Worm (Caenorhabditis elegans): ENCODE data around the gene T01G5.7.
A peak's percentile ranks its signal among the peaks of the same experiment; 100 is the strongest.

Gene T01G5.7

DNA sequence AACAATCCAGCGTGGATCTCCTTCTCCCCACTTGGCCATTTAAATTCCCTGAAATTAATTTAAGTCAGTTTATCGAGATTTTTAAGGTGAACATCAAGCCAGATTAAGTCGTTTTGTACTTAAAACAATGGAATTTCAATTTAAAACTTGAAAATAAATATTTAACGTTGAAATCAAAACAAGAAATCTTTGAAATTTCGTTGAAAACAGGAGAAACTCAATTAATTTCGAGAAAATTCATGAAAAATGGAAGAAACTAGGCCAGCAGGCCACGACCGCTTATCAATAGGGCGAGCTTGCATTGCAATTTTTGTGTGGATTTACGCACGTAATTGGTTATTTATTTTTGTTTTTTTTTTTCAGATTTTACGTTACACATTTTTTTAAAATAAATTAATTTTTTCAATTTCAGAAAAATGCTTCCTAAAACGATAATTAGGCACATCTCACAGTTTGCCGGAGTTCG lies 26.4 kb upstream of the T01G5.7 start, which contains the start of the genes ahsa-1 and C01G10.7 (continued):
- TF ChIP-seq tra-1 (GFP tag; IDR thresholded peaks at IDR 0.05): peak; percentile 58; the same call in 1 of the 2 replicates
- TF ChIP-seq daf-8 (GFP tag; IDR thresholded peaks at IDR 0.05): no peak
- peak; percentile 98 for TF ChIP-seq aha-1 (tag)

DNA sequence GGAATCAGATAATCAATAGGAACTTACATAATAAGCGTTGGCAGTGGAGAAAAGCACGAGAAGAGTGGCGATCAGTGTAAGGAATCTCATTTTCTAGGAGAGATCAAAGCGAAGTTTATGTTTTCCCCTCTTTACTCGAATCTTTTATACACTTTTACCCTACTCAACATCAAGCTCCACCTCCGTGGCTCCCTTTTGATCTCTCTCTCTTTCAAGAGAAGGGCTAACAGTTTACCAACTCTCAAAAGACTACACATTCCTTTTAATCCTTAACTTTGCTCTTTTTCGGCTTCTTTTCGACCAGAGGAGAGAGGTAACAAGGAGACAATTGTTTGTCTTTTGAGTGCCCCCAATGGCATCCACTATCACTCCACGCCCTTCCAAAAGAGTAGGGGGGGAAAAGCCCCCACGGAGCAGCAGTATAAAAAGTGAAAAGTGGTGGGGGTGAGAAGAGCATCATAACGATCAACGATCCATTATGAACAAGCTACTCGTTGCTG lies 24.5 kb upstream of the T01G5.7 start, which contains the start of the genes C01G10.15 and C01G10.6:
C01G10.15 (minus strand) TSS at position 101 of the 500 bp plus-strand sequence.
C01G10.6 (plus strand) TSS at position 450 of the 500 bp plus-strand sequence.
- TF ChIP-seq F44E2.7 (GFP tag; IDR thresholded peaks at IDR 0.05) (no peak), egl-27 (tag; optimal IDR thresholded peaks at IDR 0.05) (no peak), skn-1 (tag; optimal IDR thresholded peaks at IDR 0.05) (no peak), nhr-102 (tag; optimal IDR thresholded peaks at IDR 0.05) (no peak), zag-1 (tag; optimal IDR thresholded peaks at IDR 0.05) (no peak), attf-4 (tag; optimal IDR thresholded peaks at IDR 0.05) (no peak), ctbp-1 (GFP tag; IDR thresholded peaks at IDR 0.05) (no peak), ces-1 (GFP tag; optimal IDR thresholded peaks at IDR 0.05) (no peak), pha-4 (GFP tag; IDR thresholded peaks at IDR 0.05) (no peak), pha-4 (tag; optimal IDR thresholded peaks at IDR 0.05) (no peak), ZK546.5 (tag; optimal IDR thresholded peaks at IDR 0.05) (no peak), nhr-77 (tag; optimal IDR thresholded peaks at IDR 0.05) (no peak), lsy-2 (tag; optimal IDR thresholded peaks at IDR 0.05) (no peak), hlh-30 (tag; optimal IDR thresholded peaks at IDR 0.05; ENCODE audit: insufficient read depth) (no peak), zip-2 (tag; optimal IDR thresholded peaks at IDR 0.05) (no peak), nhr-111 (GFP tag; optimal IDR thresholded peaks at IDR 0.05) (no peak), sdz-12 (GFP tag; optimal IDR thresholded peaks at IDR 0.05) (no peak)

- no peak for TF ChIP-seq unc-62 (GFP tag; optimal IDR thresholded peaks at IDR 0.05 in 1 of 2)
- TF ChIP-seq unc-62 (tag; optimal IDR thresholded peaks at IDR 0.05): no peak
- TF ChIP-seq Y48G9A.11 (GFP tag; IDR thresholded peaks at IDR 0.05): no peak
- TF ChIP-seq hlh-30 (tag; optimal IDR thresholded peaks at IDR 0.05; ENCODE audit: insufficient read depth): no peak
- no peak for TF ChIP-seq mes-2 (tag; optimal IDR thresholded peaks at IDR 0.05; ENCODE audit: poor library complexity, severe bottlenecking)
- no peak for TF ChIP-seq mxl-3 (GFP tag; optimal IDR thresholded peaks at IDR 0.05)
Measured at ce11 chrV:15088613-15089012, 23.1 kb upstream of the T01G5.7 start, which contains the start of gene C01G10.18. C01G10.18 (minus strand) TSS chrV:15088713.

DNA sequence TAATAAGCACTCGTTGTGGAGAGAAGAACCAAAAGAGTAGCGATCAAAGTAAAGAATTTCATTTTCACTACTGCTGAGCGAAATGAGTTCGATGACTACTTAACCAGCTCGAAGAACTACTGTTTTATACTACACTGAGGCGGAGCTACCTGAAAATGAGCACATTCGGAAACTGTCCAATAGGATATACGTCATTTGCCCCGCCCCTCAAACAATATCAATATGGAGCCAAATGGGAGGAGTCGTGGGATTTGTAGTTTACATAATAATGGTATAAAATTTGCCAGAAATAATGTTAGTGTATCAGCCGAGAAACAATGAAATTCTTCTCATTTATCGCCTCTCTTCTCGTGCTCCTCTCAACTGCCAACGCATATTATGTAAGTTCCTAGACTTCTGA lies 22.3 kb upstream of the T01G5.7 start, which contains the start of the genes C01G10.5 and C01G10.4:
C01G10.5 (minus strand) TSS at position 101 of the 400 bp plus-strand sequence.
C01G10.4 (plus strand) TSS at position 303 of the 400 bp plus-strand sequence.
- TF ChIP-seq ctbp-1 (GFP tag; IDR thresholded peaks at IDR 0.05): no peak
- no peak for TF ChIP-seq aly-2 (tag; optimal IDR thresholded peaks at IDR 0.05)
- no peak for TF ChIP-seq spr-3 (GFP tag; optimal IDR thresholded peaks at IDR 0.05)
- no peak for TF ChIP-seq lin-1 (GFP tag; IDR thresholded peaks at IDR 0.05)
- no peak for TF ChIP-seq madf-9 (GFP tag; conservative IDR thresholded peaks at IDR 0.05)
- no peak for TF ChIP-seq egl-27 (tag; optimal IDR thresholded peaks at IDR 0.05)
- no peak for TF ChIP-seq duxl-1 (tag; optimal IDR thresholded peaks at IDR 0.05; ENCODE audit: poor library complexity)
- no peak for TF ChIP-seq ceh-28 (tag; optimal IDR thresholded peaks at IDR 0.05)
- TF ChIP-seq tra-1 (GFP tag; IDR thresholded peaks at IDR 0.05): no peak
- no peak for TF ChIP-seq lin-15B (tag; optimal IDR thresholded peaks at IDR 0.05)
- TF ChIP-seq ztf-7 (tag; optimal IDR thresholded peaks at IDR 0.05): no peak
- no peak for TF ChIP-seq R02D3.7 (tag; optimal IDR thresholded peaks at IDR 0.05)
- TF ChIP-seq F37D6.2 (tag; optimal IDR thresholded peaks at IDR 0.05): no peak
